Fruit fly (Drosophila melanogaster) whole organism, prepupa: ENCODE data around the gene crn.

Experiments
- Blimp-1 ChIP-seq: fragments of 200-800 bp; sonication (Bioruptor generic); optimal IDR thresholded peaks from 3 replicates; lab custom pipeline; 2017; ENCODE audit warnings: missing biosample characterization, missing genetic modification characterization, mild to moderate bottlenecking, moderate library complexity, missing genetic modification reagents
- CG11762 ChIP-seq: fragments of 200-800 bp; sonication (Bioruptor generic); optimal IDR thresholded peaks from 3 replicates; lab custom pipeline; 2016; ENCODE audit warnings: missing biosample characterization, missing genetic modification characterization; ENCODE audit not compliant: insufficient read depth
- CG11902 ChIP-seq: fragments of 200-800 bp; sonication (Bioruptor generic); optimal IDR thresholded peaks from 3 replicates; lab custom pipeline; 2016; ENCODE audit warnings: missing biosample characterization, missing genetic modification characterization
- CG15336 ChIP-seq: fragments of 200-800 bp; sonication (Bioruptor generic); IDR thresholded peaks from 2 replicates; pipeline ENCODE4 v1.3.6; 2022; ENCODE audit warnings: missing biosample characterization, missing genetic modification characterization
- CG1621 ChIP-seq: fragments of 200-800 bp; sonication (Bioruptor generic); optimal IDR thresholded peaks from 3 replicates; lab custom pipeline; 2018; ENCODE audit warnings: missing biosample characterization, mild to moderate bottlenecking, missing genetic modification characterization
- CG31627 ChIP-seq: fragments of 200-800 bp; sonication (Bioruptor generic); optimal IDR thresholded peaks from 3 replicates; lab custom pipeline; 2016; ENCODE audit warnings: missing biosample characterization, missing genetic modification characterization
- CG32006 ChIP-seq: fragments of 200-800 bp; sonication (Bioruptor generic); optimal IDR thresholded peaks from 3 replicates; lab custom pipeline; 2017; ENCODE audit warnings: missing biosample characterization, mild to moderate bottlenecking, missing genetic modification characterization
- CG6276 ChIP-seq: fragments of 200-800 bp; sonication (Bioruptor generic); optimal IDR thresholded peaks from 2 replicates; lab custom pipeline; 2017; ENCODE audit warnings: missing biosample characterization, mild to moderate bottlenecking, missing genetic modification characterization
- CG8119 ChIP-seq: fragments of 200-800 bp; sonication (Bioruptor generic); IDR thresholded peaks from 3 replicates; pipeline ENCODE4 v1.3.6; 2022; ENCODE audit warnings: missing biosample characterization, missing genetic modification characterization
- Gug ChIP-seq: fragments of 200-800 bp; sonication (Bioruptor generic); IDR thresholded peaks from 2 replicates; pipeline ENCODE4 v1.3.6; 2022; ENCODE audit warnings: missing biosample characterization, missing genetic modification characterization
- achi ChIP-seq: fragments of 200-800 bp; sonication (Bioruptor generic); optimal IDR thresholded peaks from 3 replicates; lab custom pipeline; 2016; ENCODE audit warnings: missing biosample characterization, missing genetic modification characterization
- dac ChIP-seq: fragments of 200-800 bp; sonication (Bioruptor generic); optimal IDR thresholded peaks from 2 replicates; lab custom pipeline; 2017; ENCODE audit warnings: missing biosample characterization, mild to moderate bottlenecking, missing genetic modification characterization
- fd85E ChIP-seq: fragments of 200-800 bp; sonication (Bioruptor generic); optimal IDR thresholded peaks from 3 replicates; lab custom pipeline; 2016; ENCODE audit warnings: missing biosample characterization, missing genetic modification characterization
- net ChIP-seq: fragments of 200-800 bp; sonication (Bioruptor generic); optimal IDR thresholded peaks from 3 replicates; lab custom pipeline; 2016; ENCODE audit warnings: missing biosample characterization, missing genetic modification characterization

- peak; percentile 77 for TF ChIP-seq fd85E
- peak; percentile 94 for TF ChIP-seq CG1621
- peak; percentile 81 for TF ChIP-seq Gug (GFP tag; lab: Robert Waterston, UW)
- peak; percentile 96 for TF ChIP-seq CG32006 (GFP tag; lab: Kevin White, UChicago)
- peak; percentile 95 for TF ChIP-seq CG31627 (GFP tag; lab: Kevin White, UChicago)
- peak; percentile 82 for TF ChIP-seq CG11902 (GFP tag; lab: Kevin White, UChicago)
- peak; percentile 93 for TF ChIP-seq achi (GFP tag; lab: Kevin White, UChicago)
- peak; percentile 91 for TF ChIP-seq net (GFP tag; lab: Kevin White, UChicago)
- peak; percentile 96 for TF ChIP-seq CG8119 (GFP tag; lab: Robert Waterston, UW)
- peak; percentile 91 for TF ChIP-seq dac (GFP tag; lab: Kevin White, UChicago)
- TF ChIP-seq Blimp-1 (GFP tag; lab: Kevin White, UChicago), result peak; percentile 91
- peak; percentile 96 for TF ChIP-seq CG6276 (GFP tag; lab: Kevin White, UChicago)
- peak; percentile 93 for TF ChIP-seq CG11762 (GFP tag; lab: Kevin White, UChicago)
- TF ChIP-seq CG15336 (GFP tag; lab: Robert Waterston, UW), result peak; percentile 95
These were observed 43.7 kb upstream of the crn start, which contains the start of gene CG2865 for dm6 chrX:2293294-2293988.
